Fruit fly (Drosophila melanogaster) whole organism, pupa: ENCODE measurements around the gene CG9004.

Source experiments
- CG13204 ChIP-seq: fragments of 200-800 bp; sonication (Bioruptor generic); optimal IDR thresholded peaks from 2 replicates; lab custom pipeline; 2018; ENCODE audit warnings: missing biosample characterization, mild to moderate bottlenecking, missing genetic modification characterization, moderate library complexity
- CG14655 ChIP-seq: fragments of 200-800 bp; sonication (Bioruptor generic); optimal IDR thresholded peaks from 3 replicates; lab custom pipeline; 2017; ENCODE audit warnings: mild to moderate bottlenecking, missing biosample characterization, missing genetic modification reagents, missing genetic modification characterization
- CG4496 ChIP-seq: fragments of 200-800 bp; sonication (Bioruptor generic); IDR thresholded peaks from 3 replicates; pipeline ENCODE4 v1.3.6; 2022; ENCODE audit warnings: missing biosample characterization, missing genetic modification characterization
- CG8159 ChIP-seq: fragments of 200-800 bp; sonication (Bioruptor generic); optimal IDR thresholded peaks from 3 replicates; lab custom pipeline; 2018; ENCODE audit warnings: missing biosample characterization, mild to moderate bottlenecking, missing genetic modification characterization, moderate library complexity
- CG8301 ChIP-seq: fragments of 200-800 bp; sonication (Bioruptor generic); optimal IDR thresholded peaks from 2 replicates; lab custom pipeline; 2018; ENCODE audit warnings: missing biosample characterization, mild to moderate bottlenecking, missing genetic modification characterization
- D1 ChIP-seq: fragments of 200-800 bp; sonication (Bioruptor generic); optimal IDR thresholded peaks from 2 replicates; lab custom pipeline; 2018; ENCODE audit warnings: missing biosample characterization, mild to moderate bottlenecking, missing genetic modification characterization, moderate library complexity

DNA sequence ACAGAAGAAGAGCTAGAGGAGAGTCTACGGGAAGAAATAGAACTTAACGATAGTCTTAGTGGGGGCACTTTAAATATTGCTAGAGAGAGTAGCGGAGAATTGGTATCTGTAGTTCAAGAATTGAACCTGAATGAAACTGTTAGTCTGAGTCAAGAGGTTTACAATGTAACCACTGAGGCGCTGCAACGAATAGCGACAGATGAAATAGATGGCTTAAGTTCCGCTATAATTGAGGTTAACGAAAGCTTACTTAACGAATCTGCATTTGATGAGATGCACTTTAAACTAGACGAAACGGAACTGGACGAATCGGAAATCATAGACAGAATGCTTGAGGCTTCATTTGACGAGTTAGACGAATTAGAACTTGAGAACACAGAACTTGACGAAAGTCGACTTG, 33.7 kb downstream of the CG9004 start:
- TF ChIP-seq CG4496 (GFP tag; lab: Robert Waterston, UW), result no peak
- no peak for TF ChIP-seq CG8159
- TF ChIP-seq CG14655, result no peak
- TF ChIP-seq CG8301 (tag; lab: Kevin White, UChicago), result no peak
- TF ChIP-seq D1 (tag; lab: Kevin White, UChicago), result no peak
- no peak for TF ChIP-seq CG13204 (GFP tag; lab: Kevin White, UChicago)
